Fruit fly (Drosophila melanogaster) whole organism, prepupa: ENCODE measurements around the gene CG7255.

ENCODE experiments used
- Blimp-1 ChIP-seq: fragments of 200-800 bp; sonication (Bioruptor generic); optimal IDR thresholded peaks from 3 replicates; lab custom pipeline; 2017; ENCODE audit warnings: missing biosample characterization, missing genetic modification characterization, mild to moderate bottlenecking, moderate library complexity, missing genetic modification reagents
- CG10631 ChIP-seq: fragments of 200-800 bp; sonication (Bioruptor generic); optimal IDR thresholded peaks from 2 replicates; lab custom pipeline; 2016; ENCODE audit warnings: missing biosample characterization, missing genetic modification characterization
- CG10669 ChIP-seq: fragments of 200-800 bp; sonication (Bioruptor generic); optimal IDR thresholded peaks from 3 replicates; lab custom pipeline; 2018; ENCODE audit warnings: missing biosample characterization, mild to moderate bottlenecking, missing genetic modification characterization, moderate library complexity
- CG11294 ChIP-seq: fragments of 200-800 bp; sonication (Bioruptor generic); IDR thresholded peaks from 2 replicates; pipeline ENCODE4 v1.3.6; 2022; ENCODE audit warnings: missing biosample characterization, missing genetic modification characterization
- CG11762 ChIP-seq: fragments of 200-800 bp; sonication (Bioruptor generic); optimal IDR thresholded peaks from 3 replicates; lab custom pipeline; 2016; ENCODE audit warnings: missing biosample characterization, missing genetic modification characterization; ENCODE audit not compliant: insufficient read depth
- CG11902 ChIP-seq: fragments of 200-800 bp; sonication (Bioruptor generic); optimal IDR thresholded peaks from 3 replicates; lab custom pipeline; 2016; ENCODE audit warnings: missing biosample characterization, missing genetic modification characterization
- CG15336 ChIP-seq: fragments of 200-800 bp; sonication (Bioruptor generic); IDR thresholded peaks from 2 replicates; pipeline ENCODE4 v1.3.6; 2022; ENCODE audit warnings: missing biosample characterization, missing genetic modification characterization
- CG1621 ChIP-seq: fragments of 200-800 bp; sonication (Bioruptor generic); optimal IDR thresholded peaks from 3 replicates; lab custom pipeline; 2018; ENCODE audit warnings: missing biosample characterization, mild to moderate bottlenecking, missing genetic modification characterization
- CG32006 ChIP-seq: fragments of 200-800 bp; sonication (Bioruptor generic); optimal IDR thresholded peaks from 3 replicates; lab custom pipeline; 2017; ENCODE audit warnings: missing biosample characterization, mild to moderate bottlenecking, missing genetic modification characterization
- CG34406 ChIP-seq: fragments of 200-800 bp; sonication (Bioruptor generic); optimal IDR thresholded peaks from 3 replicates; lab custom pipeline; 2016; ENCODE audit warnings: missing biosample characterization, missing genetic modification characterization
- CG3919 ChIP-seq: fragments of 200-800 bp; sonication (Bioruptor generic); optimal IDR thresholded peaks from 3 replicates; lab custom pipeline; 2016; ENCODE audit warnings: missing biosample characterization, missing genetic modification characterization
- CG4318 ChIP-seq: fragments of 200-800 bp; sonication (Bioruptor generic); optimal IDR thresholded peaks from 3 replicates; lab custom pipeline; 2017; ENCODE audit warnings: missing biosample characterization, mild to moderate bottlenecking, missing genetic modification characterization
- CG6163 ChIP-seq: fragments of 200-800 bp; sonication (Bioruptor generic); IDR thresholded peaks from 3 replicates; pipeline ENCODE4 v1.3.6; 2022; ENCODE audit warnings: missing biosample characterization, missing genetic modification characterization
- CG6276 ChIP-seq: fragments of 200-800 bp; sonication (Bioruptor generic); optimal IDR thresholded peaks from 2 replicates; lab custom pipeline; 2017; ENCODE audit warnings: missing biosample characterization, mild to moderate bottlenecking, missing genetic modification characterization
- CG6792 ChIP-seq: fragments of 200-800 bp; sonication (Bioruptor generic); optimal IDR thresholded peaks from 3 replicates; lab custom pipeline; 2016; ENCODE audit warnings: missing biosample characterization, missing genetic modification characterization
- CG6808 ChIP-seq: fragments of 200-800 bp; sonication (Bioruptor generic); optimal IDR thresholded peaks from 3 replicates; lab custom pipeline; 2017; ENCODE audit warnings: missing biosample characterization, missing genetic modification characterization, mild to moderate bottlenecking, moderate library complexity, missing genetic modification reagents
- CG6854 ChIP-seq: fragments of 200-800 bp; sonication (Bioruptor generic); optimal IDR thresholded peaks from 2 replicates; lab custom pipeline; 2017; ENCODE audit warnings: missing biosample characterization, mild to moderate bottlenecking, missing genetic modification characterization
- CG8119 ChIP-seq: fragments of 200-800 bp; sonication (Bioruptor generic); IDR thresholded peaks from 3 replicates; pipeline ENCODE4 v1.3.6; 2022; ENCODE audit warnings: missing biosample characterization, missing genetic modification characterization
- CG8319 ChIP-seq: fragments of 200-800 bp; sonication (Bioruptor generic); optimal IDR thresholded peaks from 3 replicates; lab custom pipeline; 2016; ENCODE audit warnings: missing biosample characterization, missing genetic modification characterization
- CG8632 ChIP-seq: fragments of 200-800 bp; sonication (Bioruptor generic); optimal IDR thresholded peaks from 3 replicates; lab custom pipeline; 2016; ENCODE audit warnings: missing biosample characterization, missing genetic modification characterization
- CG9139 ChIP-seq: fragments of 200-800 bp; sonication (Bioruptor generic); optimal IDR thresholded peaks from 3 replicates; lab custom pipeline; 2017; ENCODE audit warnings: missing biosample characterization, mild to moderate bottlenecking, missing genetic modification characterization
- Eip75B ChIP-seq: fragments of 200-800 bp; sonication (Bioruptor generic); optimal IDR thresholded peaks from 3 replicates; lab custom pipeline; 2016; ENCODE audit warnings: missing biosample characterization, missing genetic modification characterization
- Eip93F ChIP-seq: fragments of 200-800 bp; sonication (Bioruptor generic); optimal IDR thresholded peaks from 2 replicates; lab custom pipeline; 2016; ENCODE audit warnings: missing biosample characterization, mild to moderate bottlenecking, missing genetic modification characterization
- Ets96B ChIP-seq: fragments of 200-800 bp; optimal IDR thresholded peaks from 2 replicates; lab custom pipeline; 2019; ENCODE audit warnings: missing biosample characterization, mild to moderate bottlenecking, missing genetic modification characterization, moderate library complexity
- Gug ChIP-seq: fragments of 200-800 bp; sonication (Bioruptor generic); IDR thresholded peaks from 2 replicates; pipeline ENCODE4 v1.3.6; 2022; ENCODE audit warnings: missing biosample characterization, missing genetic modification characterization
- Hr38 ChIP-seq: sonication (Bioruptor generic); optimal IDR thresholded peaks from 2 replicates; lab custom pipeline; 2016; ENCODE audit warnings: missing biosample characterization, missing genetic modification characterization
- Hr4 ChIP-seq: fragments of 200-800 bp; sonication (Bioruptor generic); optimal IDR thresholded peaks from 3 replicates; lab custom pipeline; 2016; ENCODE audit warnings: missing biosample characterization, missing genetic modification characterization
- Lpt ChIP-seq: fragments of 200-800 bp; sonication (Bioruptor generic); optimal IDR thresholded peaks from 3 replicates; lab custom pipeline; 2016; ENCODE audit warnings: missing biosample characterization, missing genetic modification characterization
- Met ChIP-seq: fragments of 200-800 bp; sonication (Bioruptor generic); optimal IDR thresholded peaks from 3 replicates; lab custom pipeline; 2016; ENCODE audit warnings: missing biosample characterization, missing genetic modification characterization
- OdsH ChIP-seq: fragments of 200-800 bp; sonication (Bioruptor generic); optimal IDR thresholded peaks from 3 replicates; lab custom pipeline; 2016; ENCODE audit warnings: missing biosample characterization, missing genetic modification characterization
- Smox ChIP-seq: fragments of 200-800 bp; sonication (Bioruptor generic); optimal IDR thresholded peaks from 3 replicates; lab custom pipeline; 2016; ENCODE audit warnings: missing biosample characterization, missing genetic modification characterization
- Sox102F ChIP-seq: fragments of 200-800 bp; sonication (Bioruptor generic); optimal IDR thresholded peaks from 2 replicates; lab custom pipeline; 2016; ENCODE audit warnings: missing biosample characterization, mild to moderate bottlenecking, missing genetic modification characterization
- Sox14 ChIP-seq: fragments of 200-800 bp; sonication (Bioruptor generic); optimal IDR thresholded peaks from 3 replicates; lab custom pipeline; 2016; ENCODE audit warnings: missing biosample characterization, missing genetic modification characterization
- achi ChIP-seq: fragments of 200-800 bp; sonication (Bioruptor generic); optimal IDR thresholded peaks from 3 replicates; lab custom pipeline; 2016; ENCODE audit warnings: missing biosample characterization, missing genetic modification characterization
- acj6 ChIP-seq: fragments of 200-800 bp; sonication (Bioruptor generic); optimal IDR thresholded peaks from 3 replicates; lab custom pipeline; 2016; ENCODE audit warnings: missing biosample characterization, missing genetic modification characterization
- cyc ChIP-seq: fragments of 200-800 bp; sonication (Bioruptor generic); optimal IDR thresholded peaks from 3 replicates; lab custom pipeline; 2016; ENCODE audit warnings: missing biosample characterization, missing genetic modification characterization
- eg ChIP-seq: fragments of 200-800 bp; sonication (Bioruptor generic); IDR thresholded peaks from 3 replicates; pipeline ENCODE4 v1.3.6; 2022; ENCODE audit warnings: missing biosample characterization, missing genetic modification characterization
- esn ChIP-seq: fragments of 200-800 bp; sonication (Bioruptor generic); optimal IDR thresholded peaks from 2 replicates; lab custom pipeline; 2016; ENCODE audit warnings: missing biosample characterization, mild to moderate bottlenecking, missing genetic modification characterization, moderate library complexity
- fd59A ChIP-seq: fragments of 200-800 bp; sonication (Bioruptor generic); optimal IDR thresholded peaks from 2 replicates; lab custom pipeline; 2017; ENCODE audit warnings: missing biosample characterization, mild to moderate bottlenecking, missing genetic modification characterization, missing genetic modification reagents
- fd85E ChIP-seq: fragments of 200-800 bp; sonication (Bioruptor generic); optimal IDR thresholded peaks from 3 replicates; lab custom pipeline; 2016; ENCODE audit warnings: missing biosample characterization, missing genetic modification characterization
- lz ChIP-seq: fragments of 200-800 bp; sonication (Bioruptor generic); optimal IDR thresholded peaks from 3 replicates; lab custom pipeline; 2016; ENCODE audit warnings: missing biosample characterization, missing genetic modification characterization
- net ChIP-seq: fragments of 200-800 bp; sonication (Bioruptor generic); optimal IDR thresholded peaks from 3 replicates; lab custom pipeline; 2016; ENCODE audit warnings: missing biosample characterization, missing genetic modification characterization
- pdm3 ChIP-seq: fragments of 200-800 bp; sonication (Bioruptor generic); optimal IDR thresholded peaks from 3 replicates; lab custom pipeline; 2016; ENCODE audit warnings: missing biosample characterization, missing genetic modification characterization
- salr ChIP-seq, 2 experiments: fragments of 200-800 bp; sonication (Bioruptor generic); optimal IDR thresholded peaks; 3 replicates each; lab custom pipeline; 2016 to 2018; ENCODE audit warnings: missing biosample characterization in 2 of 2, missing genetic modification characterization in 2 of 2, mild to moderate bottlenecking in 1 of 2
- spab ChIP-seq: fragments of 200-800 bp; sonication (Bioruptor generic); optimal IDR thresholded peaks from 2 replicates; lab custom pipeline; 2017; ENCODE audit warnings: missing biosample characterization, mild to moderate bottlenecking, missing genetic modification characterization, missing genetic modification reagents
- svp ChIP-seq: fragments of 200-800 bp; sonication (Bioruptor generic); peaks from one replicate; lab custom pipeline; 2016; ENCODE audit warnings: missing biosample characterization, missing genetic modification characterization
- topi ChIP-seq: fragments of 200-800 bp; sonication (Bioruptor generic); optimal IDR thresholded peaks from 3 replicates; lab custom pipeline; 2016; ENCODE audit warnings: missing biosample characterization, missing genetic modification characterization
- vri ChIP-seq: fragments of 200-800 bp; sonication (Bioruptor generic); optimal IDR thresholded peaks from 3 replicates; lab custom pipeline; 2016; ENCODE audit warnings: missing biosample characterization, mild to moderate bottlenecking, missing genetic modification characterization

CG7255 gene

DNA sequence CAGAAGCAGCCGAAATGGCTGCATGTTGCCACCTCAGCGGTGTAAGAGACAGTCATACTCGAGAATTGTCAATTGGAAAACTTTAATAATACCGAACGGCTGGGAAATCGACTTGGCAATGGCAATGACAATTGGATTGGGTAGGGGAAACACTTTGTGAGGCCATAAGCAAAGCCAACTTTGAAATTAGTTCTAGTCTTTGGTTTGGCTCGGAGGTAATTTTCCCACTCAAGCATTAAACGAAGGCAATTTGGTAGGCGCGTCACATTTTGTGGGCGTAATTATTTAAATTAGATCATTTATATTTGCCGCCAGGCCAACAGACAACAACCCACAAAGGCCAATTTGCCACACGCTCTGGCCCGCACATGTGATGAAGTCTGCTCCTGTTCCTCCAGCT, 1.4 kb upstream of the CG7255 start, which contains the start of gene Best3:
TSS of gene Best3 (minus strand) at position 101 of the 400 bp plus-strand sequence.
- peak; percentile 12 for TF ChIP-seq svp
- no peak for TF ChIP-seq acj6
- TF ChIP-seq CG32006 (GFP tag; lab: Kevin White, UChicago) = no peak
- TF ChIP-seq CG10669 (GFP tag; lab: Kevin White, UChicago) = no peak

DNA sequence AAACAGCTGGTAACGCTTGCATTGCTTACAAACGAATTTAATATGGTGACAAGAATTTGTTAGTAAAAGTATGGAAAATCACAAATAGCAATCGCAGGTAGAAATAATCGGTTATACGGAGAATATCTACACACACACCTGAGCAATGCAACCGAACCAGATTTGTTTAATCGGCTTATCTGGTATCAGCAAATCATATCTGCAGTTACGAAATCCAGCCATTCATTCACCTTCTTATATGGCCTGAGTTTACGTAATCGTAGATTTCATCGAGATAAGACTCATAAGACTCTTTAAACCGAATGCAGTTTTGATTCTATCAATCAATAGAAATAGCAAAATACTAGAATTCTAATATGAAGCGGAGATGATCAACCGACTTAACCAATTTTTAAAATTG, 425 bp upstream of the CG7255 start:
- TF ChIP-seq Gug (GFP tag; lab: Robert Waterston, UW) (no peak), vri (GFP tag; lab: Kevin White, UChicago) (peak; percentile 86), Met (no peak)

DNA sequence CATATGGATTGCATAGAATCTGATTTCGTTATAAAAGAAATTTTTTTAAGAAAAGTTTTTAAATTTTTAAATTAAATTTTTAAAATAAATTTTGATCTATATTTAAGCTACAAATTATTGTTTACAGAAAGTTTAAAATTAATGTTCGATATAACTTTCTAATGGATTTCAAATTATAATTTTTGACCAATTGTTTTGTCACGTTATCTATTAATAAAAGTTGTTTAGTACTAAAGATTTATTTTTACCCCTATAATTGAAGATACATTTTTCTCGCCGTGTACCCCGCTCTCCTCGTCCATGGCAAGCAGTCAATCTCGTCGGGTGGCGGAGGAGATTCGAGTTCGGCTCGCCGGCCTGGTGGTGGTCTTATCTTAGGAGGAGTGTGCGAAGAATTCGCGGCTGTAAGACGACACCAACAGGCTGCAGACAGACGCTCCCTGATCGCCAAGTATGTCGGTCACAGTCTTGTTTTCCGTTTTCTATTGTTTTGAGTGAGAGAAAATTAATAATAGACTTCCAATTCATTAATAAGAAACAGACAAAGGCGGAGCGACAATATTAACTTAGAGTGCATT, 1.1 kb downstream of the CG7255 start:
- TF ChIP-seq CG10631 (GFP tag; lab: Kevin White, UChicago) = peak; percentile 26
- no peak for TF ChIP-seq Eip75B (GFP tag; lab: Kevin White, UChicago)
- TF ChIP-seq Hr38 = no peak
- peak; percentile 16 for TF ChIP-seq Sox14 (GFP tag; lab: Kevin White, UChicago)
- TF ChIP-seq svp = peak; percentile 81
- no peak for TF ChIP-seq net (GFP tag; lab: Kevin White, UChicago)
- no peak for TF ChIP-seq CG11294 (GFP tag; lab: Robert Waterston, UW)
- no peak for TF ChIP-seq spab
- TF ChIP-seq salr (GFP tag; optimal IDR thresholded peaks at IDR 0.05; lab: Kevin White, UChicago) = no peak
- no peak for TF ChIP-seq lz (GFP tag; lab: Kevin White, UChicago)
- no peak for TF ChIP-seq CG11902 (GFP tag; lab: Kevin White, UChicago)
- TF ChIP-seq Smox (GFP tag; lab: Kevin White, UChicago) = no peak
- TF ChIP-seq CG6792 (GFP tag; lab: Kevin White, UChicago) = no peak
- TF ChIP-seq CG1621 (tag; lab: Kevin White, UChicago) = no peak
- TF ChIP-seq CG32006 (GFP tag; lab: Kevin White, UChicago) = peak; percentile 40
- TF ChIP-seq CG11762 (GFP tag; lab: Kevin White, UChicago) = no peak
- TF ChIP-seq fd85E = no peak
- no peak for TF ChIP-seq Ets96B (tag; lab: Kevin White, UChicago)
- TF ChIP-seq CG8632 = peak; percentile 20
- TF ChIP-seq fd59A (GFP tag; lab: Kevin White, UChicago) = no peak
- TF ChIP-seq Blimp-1 = no peak
- peak; percentile 11 for TF ChIP-seq CG34406 (GFP tag; lab: Kevin White, UChicago)
- no peak for TF ChIP-seq Eip93F (GFP tag; lab: Kevin White, UChicago)
- 0 out of 3 replicates have a peak, but pooled peaks have one; percentile 6 for TF ChIP-seq eg (GFP tag; lab: Robert Waterston, UW)
- TF ChIP-seq Sox102F (GFP tag; lab: Kevin White, UChicago) = no peak
- TF ChIP-seq topi (GFP tag; lab: Kevin White, UChicago) = no peak
- no peak for TF ChIP-seq OdsH
- no peak for TF ChIP-seq CG6276 (GFP tag; lab: Kevin White, UChicago)
- TF ChIP-seq esn = peak; percentile 40
- TF ChIP-seq Lpt (GFP tag; lab: Kevin White, UChicago) = no peak
- peak; percentile 10 for TF ChIP-seq vri (GFP tag; lab: Kevin White, UChicago)
- no peak for TF ChIP-seq CG9139 (GFP tag; lab: Kevin White, UChicago)
- no peak for TF ChIP-seq CG8319 (GFP tag; lab: Kevin White, UChicago)
- TF ChIP-seq CG10669 (GFP tag; lab: Kevin White, UChicago) = no peak
- TF ChIP-seq CG6163 (GFP tag; lab: Robert Waterston, UW) = no peak
- no peak for TF ChIP-seq CG8119 (GFP tag; lab: Robert Waterston, UW)
- no peak for TF ChIP-seq Hr4 (GFP tag; lab: Kevin White, UChicago)
- TF ChIP-seq pdm3 (GFP tag; lab: Kevin White, UChicago) = no peak
- TF ChIP-seq CG3919 (GFP tag; lab: Kevin White, UChicago) = no peak
- no peak for TF ChIP-seq CG15336
- TF ChIP-seq CG6808 (GFP tag; lab: Kevin White, UChicago) = no peak
- TF ChIP-seq achi = no peak
- TF ChIP-seq Gug (GFP tag; lab: Robert Waterston, UW) = no peak
- no peak for TF ChIP-seq cyc (GFP tag; lab: Kevin White, UChicago)
- TF ChIP-seq CG4318 (GFP tag; lab: Kevin White, UChicago) = no peak
- no peak for TF ChIP-seq CG6854 (GFP tag; lab: Kevin White, UChicago)
